Worm (Caenorhabditis elegans) whole organism, mixed stage, embryonic: ENCODE results near the gene Y66D12A.7.

Source experiments
- M03D4.4 ChIP-seq: sonication (generic microtip); optimal IDR thresholded peaks from 2 replicates; lab custom pipeline; 2017; ENCODE audit warnings: mild to moderate bottlenecking, missing genetic modification characterization, missing compliant biosample characterization
- ceh-39 ChIP-seq: fragments of 150-350 bp; optimal IDR thresholded peaks from 2 replicates; lab custom pipeline; 2014; ENCODE audit warnings: missing biosample characterization, missing genetic modification characterization
- ceh-43 ChIP-seq: fragments of 200-800 bp; sonication (Bioruptor generic); optimal IDR thresholded peaks from 2 replicates; lab custom pipeline; 2018; ENCODE audit warnings: mild to moderate bottlenecking, missing genetic modification characterization, moderate library complexity, missing compliant biosample characterization
- ceh-83 ChIP-seq: fragments of 200-800 bp; sonication (Bioruptor generic); optimal IDR thresholded peaks from 2 replicates; lab custom pipeline; 2018; ENCODE audit warnings: mild to moderate bottlenecking, missing genetic modification characterization, missing compliant biosample characterization
- ces-1 ChIP-seq: fragments of 150-350 bp; optimal IDR thresholded peaks from 2 replicates; lab custom pipeline; 2014; ENCODE audit warnings: missing biosample characterization, missing genetic modification reagents, missing genetic modification characterization
- drap-1 ChIP-seq: fragments of 200-800 bp; sonication (Bioruptor generic); optimal IDR thresholded peaks from 3 replicates; lab custom pipeline; 2018; ENCODE audit warnings: mild to moderate bottlenecking, missing genetic modification characterization, missing compliant biosample characterization
- elt-3 ChIP-seq: fragments of 150-350 bp; optimal IDR thresholded peaks from 2 replicates; lab custom pipeline; 2014; ENCODE audit warnings: missing biosample characterization, missing genetic modification characterization
- flh-1 ChIP-seq: fragments of 200-800 bp; sonication (Bioruptor generic); optimal IDR thresholded peaks from 2 replicates; lab custom pipeline; 2018; ENCODE audit warnings: mild to moderate bottlenecking, missing genetic modification characterization, moderate library complexity, missing compliant biosample characterization
- ham-2 ChIP-seq: fragments of 200-800 bp; sonication (Bioruptor generic); optimal IDR thresholded peaks from 2 replicates; lab custom pipeline; 2018; ENCODE audit warnings: mild to moderate bottlenecking, missing genetic modification characterization, missing compliant biosample characterization
- lin-32 ChIP-seq: fragments of 200-800 bp; sonication (Bioruptor generic); optimal IDR thresholded peaks from 2 replicates; lab custom pipeline; 2018; ENCODE audit warnings: mild to moderate bottlenecking, missing genetic modification characterization, missing compliant biosample characterization
- mep-1 ChIP-seq: fragments of 150-350 bp; optimal IDR thresholded peaks from 2 replicates; lab custom pipeline; 2017; ENCODE audit warnings: missing biosample characterization, missing genetic modification reagents, missing genetic modification characterization, inconsistent platforms
- mls-2 ChIP-seq: sonication (generic microtip); optimal IDR thresholded peaks from 2 replicates; lab custom pipeline; 2016; ENCODE audit warnings: mild to moderate bottlenecking, missing genetic modification characterization, moderate library complexity, missing compliant biosample characterization
- nhr-237 ChIP-seq: fragments of 150-350 bp; optimal IDR thresholded peaks from 2 replicates; lab custom pipeline; 2014; ENCODE audit warnings: missing biosample characterization, missing genetic modification characterization
- nhr-76 ChIP-seq: sonication (generic microtip); optimal IDR thresholded peaks from 2 replicates; lab custom pipeline; 2017; ENCODE audit warnings: missing biosample characterization, missing genetic modification characterization
- tbx-8 ChIP-seq: fragments of 200-800 bp; sonication (Bioruptor generic); optimal IDR thresholded peaks from 2 replicates; lab custom pipeline; 2018; ENCODE audit warnings: mild to moderate bottlenecking, missing genetic modification characterization, moderate library complexity, missing compliant biosample characterization

Gene Y66D12A.7

DNA sequence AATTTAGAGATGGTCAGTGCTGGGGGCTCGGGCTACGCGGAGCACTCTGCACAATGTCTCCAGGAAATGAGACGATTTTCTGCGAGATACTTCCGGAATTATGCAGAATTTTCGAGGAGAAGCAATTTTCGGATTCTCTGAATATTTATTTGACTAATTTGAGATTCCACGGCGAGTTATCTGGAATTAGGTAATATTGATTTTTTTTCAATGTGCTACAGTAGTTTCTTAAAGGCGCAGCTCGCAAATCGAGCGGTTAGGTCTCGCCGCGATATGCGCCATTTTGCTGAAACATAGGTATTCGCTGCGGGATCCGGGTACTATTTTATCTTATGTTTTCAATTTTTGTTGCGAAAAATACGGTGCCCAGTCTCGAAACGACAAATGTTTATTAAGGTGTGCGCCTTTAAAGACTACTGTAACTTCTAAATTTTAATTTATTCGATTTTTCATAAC lies 45.6 kb downstream of the Y66D12A.7 start, which contains the start of gene nrps-1:
TSS of gene nrps-1 (plus strand) at position 51 of the 456 bp plus-strand sequence.
- TF ChIP-seq ceh-39 (tag; lab: Kevin White, UChicago) (no peak), mep-1 (no peak), ceh-83 (GFP tag; lab: Kevin White, UChicago) (no peak), ces-1 (no peak), M03D4.4 (tag; lab: Kevin White, UChicago) (no peak), lin-32 (GFP tag; lab: Kevin White, UChicago) (no peak), nhr-237 (tag; lab: Kevin White, UChicago) (no peak), drap-1 (no peak), mls-2 (tag; lab: Kevin White, UChicago) (no peak), flh-1 (no peak), ceh-43 (GFP tag; lab: Kevin White, UChicago) (no peak), nhr-76 (tag; lab: Kevin White, UChicago) (no peak), elt-3 (no peak), ham-2 (GFP tag; lab: Kevin White, UChicago) (no peak), tbx-8 (GFP tag; lab: Kevin White, UChicago) (no peak)
